Fruit fly (Drosophila melanogaster) Kc167 (cell line): ENCODE data around the gene CG3040.

ENCODE experiments used
- Myc ChIP-seq: fragments of >200 bp; optimal IDR thresholded peaks from 2 replicates; lab custom pipeline; 2017; ENCODE audit warnings: missing external identifiers
- Sin3A ChIP-seq: fragments of >200 bp; optimal IDR thresholded peaks from 2 replicates; lab custom pipeline; 2018; ENCODE audit warnings: missing external identifiers
- h ChIP-seq: fragments of >200 bp; optimal IDR thresholded peaks from 3 replicates; lab custom pipeline; 2018; ENCODE audit warnings: missing external identifiers
- insv ChIP-seq: fragments of >200 bp; optimal IDR thresholded peaks from 3 replicates; lab custom pipeline; 2018; ENCODE audit warnings: missing external identifiers
- psq ChIP-seq: fragments of >200 bp; optimal IDR thresholded peaks from 2 replicates; lab custom pipeline; 2017; ENCODE audit warnings: missing external identifiers
- ttk ChIP-seq: sonication (Bioruptor generic); optimal IDR thresholded peaks from 2 replicates; lab custom pipeline; 2017; ENCODE audit warnings: missing external identifiers

Gene CG3040

DNA sequence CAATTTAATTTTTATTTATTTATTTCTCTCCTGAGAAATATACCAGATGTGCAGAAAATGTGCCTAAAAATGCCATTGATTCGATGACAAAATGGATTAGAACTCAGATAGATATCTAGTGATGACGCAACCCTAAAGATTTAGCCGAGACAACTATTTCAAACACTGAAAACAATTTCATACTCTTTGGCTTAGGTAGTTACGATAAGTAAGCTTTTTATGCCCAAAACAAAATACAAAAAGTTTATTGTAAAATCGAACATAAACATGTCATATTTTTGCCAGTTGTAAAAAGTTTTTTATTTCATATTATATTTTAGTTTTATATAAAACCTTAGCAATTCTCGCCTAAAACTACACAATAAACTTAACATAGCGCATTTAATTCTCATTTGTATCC is at the start of gene CG3040:
TSS of gene CG3040 (minus strand) at position 54 of the 400 bp plus-strand sequence.
- no peak for TF ChIP-seq insv (lab: Kevin White, UChicago)
- TF ChIP-seq ttk (lab: Kevin White, UChicago) = no peak
- no peak for TF ChIP-seq h
- TF ChIP-seq psq (lab: Kevin White, UChicago) = no peak
- no peak for TF ChIP-seq Sin3A
- no peak for TF ChIP-seq Myc (lab: Kevin White, UChicago)

- TF ChIP-seq Sin3A = no peak
- no peak for TF ChIP-seq h
- no peak for TF ChIP-seq Myc (lab: Kevin White, UChicago)
- no peak for TF ChIP-seq ttk (lab: Kevin White, UChicago)
- no peak for TF ChIP-seq insv (lab: Kevin White, UChicago)
- TF ChIP-seq psq (lab: Kevin White, UChicago) = no peak
Measured at dm6 chrX:7014931-7015428, 41.8 kb upstream of the CG3040 start.

dm6 chrX:7013320-7014214 is 40.4 kb upstream of the CG3040 start, which contains the start of the genes CG3032 and CG4593:
Gene CG3032 (minus strand): TSS chrX:7013881.
Gene CG4593 (plus strand): TSS chrX:7013887.
- TF ChIP-seq Myc (lab: Kevin White, UChicago) (no peak), h (no peak), ttk (lab: Kevin White, UChicago) (no peak), Sin3A (no peak), psq (lab: Kevin White, UChicago) (no peak), insv (lab: Kevin White, UChicago) (no peak)

dm6 chrX:7011063-7011743 is 38.0 kb upstream of the CG3040 start, which contains the start of the genes cm, sloth1 and sloth2:
Gene cm (minus strand): TSS chrX:7011145.
Gene sloth1 (plus strand): TSS chrX:7011357.
Gene sloth2 (plus strand): TSS chrX:7011357.
- TF ChIP-seq h (no peak), psq (lab: Kevin White, UChicago) (no peak)

DNA sequence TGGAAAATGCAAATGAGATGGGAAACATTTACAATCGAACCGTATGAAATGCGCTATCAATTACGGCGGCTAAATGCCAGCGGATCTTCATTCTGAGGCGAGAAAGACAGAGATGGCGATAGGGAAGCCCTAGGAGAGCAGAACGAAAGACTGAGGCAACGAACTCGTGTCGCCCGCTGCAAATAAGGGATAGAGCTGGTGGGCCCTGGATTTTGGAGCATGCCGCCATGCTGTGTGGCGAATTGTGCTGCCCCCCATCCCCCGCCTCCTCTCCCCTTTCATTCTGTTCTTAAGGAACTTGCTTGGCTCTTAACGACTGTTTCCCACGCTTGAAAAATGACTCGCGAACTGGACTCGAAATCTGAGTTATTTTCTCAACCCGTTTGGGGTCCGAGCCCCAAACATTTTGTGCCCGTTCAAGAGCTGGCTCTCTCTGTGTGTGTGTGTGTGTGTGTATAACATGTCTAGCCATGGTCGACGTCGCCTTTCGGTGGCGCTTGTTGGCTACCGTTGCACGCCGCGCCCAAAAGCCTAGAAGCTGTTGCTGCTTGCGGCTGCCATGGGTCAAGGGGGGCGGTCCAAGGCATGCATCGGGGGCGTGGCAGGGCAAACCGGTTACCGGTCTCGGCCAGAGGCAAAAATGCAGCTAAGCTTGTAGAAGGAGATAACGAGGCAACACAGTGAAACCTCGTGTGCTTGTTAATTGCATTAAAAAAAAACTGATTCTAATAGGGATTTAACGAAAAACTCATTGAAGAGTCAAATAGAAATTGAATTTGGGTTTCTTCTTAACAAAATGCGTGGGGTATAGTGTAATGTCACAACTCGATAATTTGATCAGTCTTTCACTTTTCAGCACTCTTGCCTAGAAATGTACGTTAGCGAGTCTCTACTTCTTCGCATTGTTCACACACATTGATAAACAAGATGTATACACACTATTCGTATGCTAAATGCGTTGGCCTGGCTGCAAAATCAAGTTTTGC is 35.2 kb upstream of the CG3040 start:
- TF ChIP-seq h (no peak), psq (lab: Kevin White, UChicago) (no peak), Myc (lab: Kevin White, UChicago) (no peak), ttk (lab: Kevin White, UChicago) (no peak), insv (lab: Kevin White, UChicago) (no peak), Sin3A (no peak)

DNA sequence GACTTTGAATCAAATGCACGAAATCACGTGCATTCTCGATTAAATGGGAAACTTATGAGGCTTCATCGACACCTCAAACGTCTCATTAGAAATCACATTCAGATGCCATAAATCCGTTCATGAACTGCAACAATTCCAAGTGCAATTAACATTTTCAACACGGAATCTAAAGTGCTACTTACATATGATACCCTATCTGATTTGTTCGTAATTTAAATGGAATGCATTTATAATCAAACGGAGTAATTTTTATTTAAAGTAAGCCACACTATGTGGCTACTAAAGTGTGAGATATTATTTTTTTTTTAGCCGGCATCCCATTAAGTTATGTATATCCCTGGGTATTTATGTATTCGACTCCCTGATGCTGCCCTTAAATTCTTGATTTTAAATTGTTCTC is 34.5 kb upstream of the CG3040 start:
- TF ChIP-seq ttk (lab: Kevin White, UChicago) = no peak
- no peak for TF ChIP-seq psq (lab: Kevin White, UChicago)
- no peak for TF ChIP-seq Sin3A
- no peak for TF ChIP-seq h
- TF ChIP-seq Myc (lab: Kevin White, UChicago) = no peak
- TF ChIP-seq insv (lab: Kevin White, UChicago) = no peak

DNA sequence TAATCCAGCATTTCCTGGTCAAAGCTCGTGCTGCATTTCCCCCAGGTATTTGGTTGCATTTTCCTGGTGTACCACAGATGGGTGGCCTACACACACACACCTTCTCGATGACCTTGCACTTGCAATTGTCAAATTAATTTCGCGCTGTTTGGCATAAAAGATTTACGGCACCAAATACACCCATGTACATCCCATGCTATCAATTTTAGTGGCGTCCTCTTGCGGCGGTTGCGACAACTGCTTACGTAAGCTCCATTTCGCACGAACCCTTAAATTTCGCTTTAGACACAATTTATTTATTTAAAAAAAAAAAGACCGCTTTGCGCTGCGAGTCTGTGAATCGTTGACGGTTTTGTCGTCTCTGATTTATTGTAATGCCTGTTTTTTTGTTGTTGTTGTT is 32.3 kb upstream of the CG3040 start:
- no peak for TF ChIP-seq ttk (lab: Kevin White, UChicago)
- TF ChIP-seq insv (lab: Kevin White, UChicago) = no peak
- TF ChIP-seq Myc (lab: Kevin White, UChicago) = no peak
- TF ChIP-seq h = no peak

dm6 chrX:7004101-7004700 is 31.0 kb upstream of the CG3040 start:
- TF ChIP-seq Sin3A (no peak), ttk (lab: Kevin White, UChicago) (no peak), psq (lab: Kevin White, UChicago) (no peak), insv (lab: Kevin White, UChicago) (no peak), Myc (lab: Kevin White, UChicago) (no peak), h (no peak)

DNA sequence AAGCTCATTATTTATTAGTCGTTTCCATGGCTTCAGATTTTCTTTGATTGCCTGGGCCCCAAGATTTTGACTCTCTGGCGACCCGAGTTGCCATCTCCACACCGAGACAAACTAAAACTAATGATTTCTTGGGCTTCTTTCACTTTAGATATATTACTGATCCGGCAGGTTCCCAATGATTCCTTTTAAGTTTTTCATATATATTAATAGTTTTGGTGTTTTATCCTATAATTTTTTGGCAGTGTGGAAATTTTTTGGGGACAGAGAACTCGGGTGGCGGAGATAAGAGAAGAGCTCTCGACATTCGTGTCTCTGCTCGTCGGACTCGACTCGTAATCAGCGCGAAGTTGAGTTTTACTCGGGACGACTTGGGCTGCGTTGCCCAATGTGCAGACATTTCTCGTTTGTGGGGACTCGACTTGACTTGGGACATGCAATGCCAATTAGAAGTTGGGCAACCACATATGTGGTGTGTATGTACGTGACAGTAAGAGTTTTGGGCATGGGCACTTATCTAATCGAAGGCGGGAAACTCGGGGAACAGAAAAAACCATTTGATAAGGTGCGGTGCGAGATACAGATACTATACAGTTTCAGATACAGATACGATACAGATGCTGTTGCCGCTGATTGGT is 28.1 kb upstream of the CG3040 start:
- TF ChIP-seq insv (lab: Kevin White, UChicago) = no peak
- TF ChIP-seq psq (lab: Kevin White, UChicago) = no peak
- no peak for TF ChIP-seq Myc (lab: Kevin White, UChicago)
- TF ChIP-seq h = no peak
- no peak for TF ChIP-seq Sin3A
- no peak for TF ChIP-seq ttk (lab: Kevin White, UChicago)

- TF ChIP-seq insv (lab: Kevin White, UChicago) = no peak
- TF ChIP-seq Myc (lab: Kevin White, UChicago) = no peak
- no peak for TF ChIP-seq ttk (lab: Kevin White, UChicago)
- TF ChIP-seq psq (lab: Kevin White, UChicago) = no peak
- no peak for TF ChIP-seq Sin3A
- no peak for TF ChIP-seq h
Measured at dm6 chrX:7000444-7001134, 27.4 kb upstream of the CG3040 start.
